Worm (Caenorhabditis elegans): ENCODE measurements around the gene nhr-30.

The nhr-30 gene

ce11 chrV:9067678-9068077, 22.7 kb downstream of the nhr-30 start, which contains the start of gene fip-2:
fip-2 (plus strand) TSS chrV:9067978.
- no peak for TF ChIP-seq him-1 (tag; optimal IDR thresholded peaks at IDR 0.05)
- no peak for TF ChIP-seq F57C9.4 (tag; optimal IDR thresholded peaks at IDR 0.05)
- no peak for TF ChIP-seq C06A6.2 (GFP tag; conservative IDR thresholded peaks at IDR 0.05)
- no peak for TF ChIP-seq hlh-12 (tag; optimal IDR thresholded peaks at IDR 0.05)
- TF ChIP-seq F10E7.11 (tag; optimal IDR thresholded peaks at IDR 0.05), result no peak
- no peak for TF ChIP-seq B0261.1 (tag; optimal IDR thresholded peaks at IDR 0.05)
- TF ChIP-seq dox-1 (GFP tag; IDR thresholded peaks at IDR 0.05), result no peak
- TF ChIP-seq snpc-1.1 (tag; optimal IDR thresholded peaks at IDR 0.05; ENCODE audit: insufficient read depth), result no peak
- no peak for TF ChIP-seq D2030.7 (GFP tag; IDR thresholded peaks at IDR 0.05)
- TF ChIP-seq F33H1.4 (GFP tag; IDR thresholded peaks at IDR 0.05), result no peak
- no peak for TF ChIP-seq F23B12.7 (tag; optimal IDR thresholded peaks at IDR 0.05; ENCODE audit: insufficient read depth)
- TF ChIP-seq ztf-25 (GFP tag; IDR thresholded peaks at IDR 0.05), result no peak
- no peak for TF ChIP-seq madf-8 (GFP tag; conservative IDR thresholded peaks at IDR 0.05)
- no peak for TF ChIP-seq pbrm-1 (GFP tag; IDR thresholded peaks at IDR 0.05)
- TF ChIP-seq ceh-58 (GFP tag; IDR thresholded peaks at IDR 0.05), result no peak

- TF ChIP-seq lsl-1 (GFP tag; optimal IDR thresholded peaks at IDR 0.05) (no peak), rec-8 (tag; optimal IDR thresholded peaks at IDR 0.05) (no peak)
These were observed 24.7 kb downstream of the nhr-30 start, which contains the start of gene T27E4.5 for ce11 chrV:9069680-9070079. T27E4.5 (minus strand) TSS chrV:9069780.

- TF ChIP-seq lin-26 (GFP tag; IDR thresholded peaks at IDR 0.05) (no peak), tlf-1 (GFP tag; optimal IDR thresholded peaks at IDR 0.05) (no peak), hlh-12 (tag; optimal IDR thresholded peaks at IDR 0.05) (no peak), D2030.7 (GFP tag; IDR thresholded peaks at IDR 0.05) (no peak), cebp-2 (GFP tag; IDR thresholded peaks at IDR 0.05) (no peak), cebp-1 (GFP tag; IDR thresholded peaks at IDR 0.05) (no peak), cebp-1 (tag; optimal IDR thresholded peaks at IDR 0.05) (peak; percentile 18), F33H1.4 (GFP tag; IDR thresholded peaks at IDR 0.05) (no peak)
These were observed 28.5 kb downstream of the nhr-30 start, which contains the start of gene oac-50 for ce11 chrV:9073322-9074038. oac-50 (minus strand) TSS chrV:9073540.

- peak; percentile 64 for TF ChIP-seq nhr-80 (tag; optimal IDR thresholded peaks at IDR 0.05)
- TF ChIP-seq ZK185.1 (tag; optimal IDR thresholded peaks at IDR 0.05; ENCODE audit: poor library complexity, severe bottlenecking), result peak; percentile 11
- no peak for TF ChIP-seq madf-3 (GFP tag; IDR thresholded peaks at IDR 0.05)
- peak; percentile 69 for TF ChIP-seq ama-1 (optimal IDR thresholded peaks at IDR 0.05)
- TF ChIP-seq ama-1 (GFP tag; optimal IDR thresholded peaks at IDR 0.05), result no peak
- 0 out of 2 replicates have a peak, but pooled peaks have one; percentile 26 for TF ChIP-seq cebp-1 (GFP tag; IDR thresholded peaks at IDR 0.05)
- peak; percentile 32 for TF ChIP-seq cebp-1 (tag; optimal IDR thresholded peaks at IDR 0.05)
- TF ChIP-seq F57A8.1 (GFP tag; optimal IDR thresholded peaks at IDR 0.05), result no peak
- no peak for TF ChIP-seq rpc-1 (optimal IDR thresholded peaks at IDR 0.05)
- TF ChIP-seq rpc-1 (tag; optimal IDR thresholded peaks at IDR 0.05), result no peak
- TF ChIP-seq B0336.3 (GFP tag; IDR thresholded peaks at IDR 0.05), result peak; percentile 37; the same call in 1 of the 2 replicates
- TF ChIP-seq pha-4 (tag; optimal IDR thresholded peaks at IDR 0.05), result peak; percentile 12
These were observed 29.4 kb downstream of the nhr-30 start for ce11 chrV:9074360-9074834.
